Fruit fly (Drosophila melanogaster): ENCODE data around the gene nom.

The nom gene

DNA sequence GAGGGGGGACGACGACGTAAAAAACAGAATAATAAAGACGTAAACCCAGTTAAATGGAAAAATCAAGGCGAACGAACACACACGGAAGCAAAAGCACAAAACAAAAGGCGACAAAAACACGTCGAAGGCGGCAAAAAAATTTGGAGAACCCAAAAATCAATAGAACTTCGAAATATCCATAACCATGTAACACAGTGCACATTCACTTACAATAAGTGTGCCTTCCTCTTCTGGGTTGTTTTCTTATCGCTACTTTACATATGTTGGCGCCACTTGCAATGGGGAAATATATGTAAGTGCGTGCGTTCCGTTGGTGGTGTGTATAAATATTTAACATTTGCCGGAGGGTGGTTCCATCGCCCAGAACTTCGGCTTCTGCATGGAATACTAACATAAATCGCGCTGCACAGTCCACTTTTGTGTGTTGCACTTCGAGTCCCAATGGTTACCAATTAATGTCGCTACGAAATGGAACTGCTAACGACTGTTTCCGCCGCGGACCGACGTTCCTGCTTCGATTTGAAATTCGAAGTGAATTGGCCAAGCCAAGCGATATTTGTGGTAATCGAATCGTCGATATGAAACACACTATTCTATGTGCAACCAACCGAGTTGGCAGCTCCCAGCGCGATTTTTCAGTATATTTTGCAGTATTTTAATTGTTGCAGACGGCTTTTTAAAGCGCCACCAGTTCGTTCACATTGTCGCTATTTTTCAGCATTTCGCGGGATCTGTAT, 24.3 kb downstream of the nom start, which contains the start of the genes CG9801 and Nasp:
CG9801 (minus strand) TSS at position 542 of the 737 bp plus-strand sequence.
Nasp (plus strand) TSS at position 665 of the 737 bp plus-strand sequence.
- TF ChIP-seq ap (GFP tag; IDR thresholded peaks at IDR 0.05) (no peak), CG6854 (GFP tag; optimal IDR thresholded peaks at IDR 0.05) (no peak), CG17385 (GFP tag; optimal IDR thresholded peaks at IDR 0.05) (peak; percentile 32), C15 (GFP tag; IDR thresholded peaks at IDR 0.05) (no peak), CG5245 (GFP tag; optimal IDR thresholded peaks at IDR 0.05) (peak; percentile 7), Med (GFP tag) (peak; percentile 92), CG9215 (GFP tag; IDR thresholded peaks at IDR 0.05) (0 out of 2 replicates have a peak, but pooled peaks have one; percentile 12), lilli (GFP tag; optimal IDR thresholded peaks at IDR 0.05) (peak; percentile 0), CG10274 (GFP tag; optimal IDR thresholded peaks at IDR 0.05) (no peak), Hr39 (optimal IDR thresholded peaks at IDR 0.05) (no peak), CG9817 (tag; optimal IDR thresholded peaks at IDR 0.05) (peak; percentile 11), CG30020 (tag; optimal IDR thresholded peaks at IDR 0.05) (peak; percentile 35), CG15479 (GFP tag; optimal IDR thresholded peaks at IDR 0.05) (no peak), CG2875 (GFP tag; optimal IDR thresholded peaks at IDR 0.05) (no peak), sens-2 (GFP tag; IDR thresholded peaks at IDR 0.05) (no peak), MTF-1 (GFP tag; optimal IDR thresholded peaks at IDR 0.05; ENCODE audit: borderline replicate concordance) (no peak), shn (GFP tag; optimal IDR thresholded peaks at IDR 0.05) (no peak), NFAT (GFP tag; IDR thresholded peaks at IDR 0.05) (peak; percentile 56; the same call in 1 of the 2 replicates), grau (tag; optimal IDR thresholded peaks at IDR 0.05) (peak; percentile 28), p53 (GFP tag; optimal IDR thresholded peaks at IDR 0.05) (peak; percentile 81), Sox100B (GFP tag; optimal IDR thresholded peaks at IDR 0.05) (no peak), CG17359 (tag; optimal IDR thresholded peaks at IDR 0.05) (peak; percentile 18), CG6272 (GFP tag; IDR thresholded peaks at IDR 0.05) (peak; percentile 16; the same call in 1 of the 2 replicates), Ssrp (tag; optimal IDR thresholded peaks at IDR 0.05) (no peak), Ada2b (GFP tag; IDR thresholded peaks at IDR 0.05) (no peak), CG8290 (GFP tag; optimal IDR thresholded peaks at IDR 0.05) (peak; percentile 51), CG8290 (tag; optimal IDR thresholded peaks at IDR 0.05) (peak in 1 of 2 experiments; percentile 75), CG17829 (tag; optimal IDR thresholded peaks at IDR 0.05) (peak; percentile 57), gro (GFP tag; optimal IDR thresholded peaks at IDR 0.05) (peak; percentile 34), CG16863 (GFP tag; optimal IDR thresholded peaks at IDR 0.05) (no peak), ham (GFP tag; IDR thresholded peaks at IDR 0.05) (no peak), sc (optimal IDR thresholded peaks at IDR 0.05) (no peak), sc (GFP tag; optimal IDR thresholded peaks at IDR 0.05) (no peak), CG13296 (GFP tag; optimal IDR thresholded peaks at IDR 0.05) (no peak), stwl (tag; optimal IDR thresholded peaks at IDR 0.05) (peak; percentile 99), tll (GFP tag; optimal IDR thresholded peaks at IDR 0.05) (no peak), Elba2 (GFP tag; optimal IDR thresholded peaks at IDR 0.05) (no peak), Hsf (GFP tag; optimal IDR thresholded peaks at IDR 0.05) (peak; percentile 23), Hr51 (GFP tag; optimal IDR thresholded peaks at IDR 0.05) (peak in 1 of 2 experiments; percentile 18), Jarid2 (GFP tag; optimal IDR thresholded peaks at IDR 0.05) (peak; percentile 81), CG17568 (GFP tag; optimal IDR thresholded peaks at IDR 0.05) (no peak), CG2199 (GFP tag; IDR thresholded peaks at IDR 0.05) (peak; percentile 65), CG32532 (GFP tag; IDR thresholded peaks at IDR 0.05) (0 out of 2 replicates have a peak, but pooled peaks have one; percentile 9), chn (GFP tag; optimal IDR thresholded peaks at IDR 0.05) (peak; percentile 45), Taf1 (GFP tag; IDR thresholded peaks at IDR 0.05) (no peak), Max (GFP tag; optimal IDR thresholded peaks at IDR 0.05) (no peak), CkIIα-i1 (GFP tag; IDR thresholded peaks at IDR 0.05) (no peak), inv (GFP tag; IDR thresholded peaks at IDR 0.05; ENCODE audit: partially characterized antibody) (peak; percentile 64), CG6683 (GFP tag; optimal IDR thresholded peaks at IDR 0.05) (no peak), luna (GFP tag; optimal IDR thresholded peaks at IDR 0.05) (no peak)

Data from whole organism, embryonic.